Worm (Caenorhabditis elegans) whole organism, young adult: Measurements from ENCODE around the gene F09G2.2.

ENCODE experiments used
- B0019.2 ChIP-seq: fragments of 200-800 bp; sonication (Bioruptor generic); conservative IDR thresholded peaks from 2 replicates; pipeline ENCODE4 v1.3.6; 2022; ENCODE audit warnings: missing genetic modification reagents, missing genetic modification characterization, missing compliant biosample characterization
- B0035.1 ChIP-seq: sonication (generic microtip); optimal IDR thresholded peaks from 2 replicates; lab custom pipeline; 2016; ENCODE audit warnings: missing genetic modification characterization, mild to moderate bottlenecking, missing compliant biosample characterization, missing genotype, missing genetic modification reagents
- F10E7.11 ChIP-seq: sonication (generic microtip); optimal IDR thresholded peaks from 2 replicates; lab custom pipeline; 2017; ENCODE audit warnings: mild to moderate bottlenecking, missing genetic modification characterization, moderate library complexity, missing compliant biosample characterization
- F22D6.2 ChIP-seq: sonication (generic microtip); optimal IDR thresholded peaks from 2 replicates; lab custom pipeline; 2016; ENCODE audit warnings: mild to moderate bottlenecking, missing genetic modification characterization, missing compliant biosample characterization
- F23B12.7 ChIP-seq: sonication (generic microtip); optimal IDR thresholded peaks from 2 replicates; lab custom pipeline; 2017; ENCODE audit warnings: missing genetic modification characterization, mild to moderate bottlenecking, missing compliant biosample characterization, antibody characterized with exemption, moderate library complexity; ENCODE audit not compliant: insufficient read depth
- F33H1.4 ChIP-seq: fragments of 200-800 bp; sonication (Bioruptor generic); IDR thresholded peaks from 2 replicates; pipeline ENCODE4 v1.3.6; 2022; ENCODE audit warnings: missing genetic modification reagents, missing genetic modification characterization, missing compliant biosample characterization
- F39B2.1 ChIP-seq: fragments of 200-800 bp; sonication (Bioruptor generic); IDR thresholded peaks from 2 replicates; pipeline ENCODE4 v1.3.6; 2022; ENCODE audit warnings: missing genetic modification reagents, missing genetic modification characterization, missing compliant biosample characterization
- F57A8.1 ChIP-seq: fragments of 200-800 bp; sonication (Bioruptor generic); optimal IDR thresholded peaks from 2 replicates; lab custom pipeline; 2018; ENCODE audit warnings: mild to moderate bottlenecking, missing genetic modification characterization, moderate library complexity, missing compliant biosample characterization
- T07F8.4 ChIP-seq: sonication (generic microtip); optimal IDR thresholded peaks from 2 replicates; lab custom pipeline; 2016; ENCODE audit warnings: mild to moderate bottlenecking, missing genetic modification characterization, moderate library complexity, missing compliant biosample characterization
- Y53G8AR.9 ChIP-seq: fragments of 200-800 bp; sonication (Bioruptor generic); conservative IDR thresholded peaks from 2 replicates; pipeline ENCODE4 v1.3.6; 2022; ENCODE audit warnings: missing genetic modification reagents, missing genetic modification characterization, missing compliant biosample characterization
- Y79H2A.3 ChIP-seq: fragments of 200-800 bp; sonication (Bioruptor generic); conservative IDR thresholded peaks from 2 replicates; pipeline ENCODE4 v1.3.6; 2022; ENCODE audit warnings: missing genetic modification reagents, missing genetic modification characterization, missing compliant biosample characterization
- aptf-3 ChIP-seq: fragments of 200-800 bp; sonication (Bioruptor generic); IDR thresholded peaks from 2 replicates; pipeline ENCODE4 v1.3.6; 2022; ENCODE audit warnings: missing genetic modification characterization, missing compliant biosample characterization
- attf-5 ChIP-seq: fragments of 200-800 bp; sonication (Bioruptor generic); optimal IDR thresholded peaks from 2 replicates; lab custom pipeline; 2018; ENCODE audit warnings: mild to moderate bottlenecking, missing genetic modification characterization, missing compliant biosample characterization
- bed-2 ChIP-seq: fragments of 200-800 bp; sonication (Bioruptor generic); IDR thresholded peaks from 2 replicates; pipeline ENCODE4 v1.3.6; 2022; ENCODE audit warnings: missing genetic modification reagents, missing genetic modification characterization, missing compliant biosample characterization
- ceh-58 ChIP-seq: fragments of 200-800 bp; sonication (Bioruptor generic); IDR thresholded peaks from 2 replicates; pipeline ENCODE4 v1.3.6; 2022; ENCODE audit warnings: missing genetic modification characterization, missing compliant biosample characterization
- ceh-79 ChIP-seq: sonication (generic microtip); optimal IDR thresholded peaks from 2 replicates; lab custom pipeline; 2017; ENCODE audit warnings: mild to moderate bottlenecking, missing genetic modification characterization, missing compliant biosample characterization
- chd-7 ChIP-seq: sonication (generic microtip); optimal IDR thresholded peaks from 2 replicates; lab custom pipeline; 2016; ENCODE audit warnings: mild to moderate bottlenecking, missing genetic modification characterization, moderate library complexity, missing compliant biosample characterization
- die-1 ChIP-seq: sonication (generic microtip); optimal IDR thresholded peaks from 2 replicates; lab custom pipeline; 2016; ENCODE audit warnings: missing genotype, mild to moderate bottlenecking, missing genetic modification characterization, missing compliant biosample characterization
- egrh-3 ChIP-seq: fragments of 200-800 bp; sonication (Bioruptor generic); IDR thresholded peaks from 2 replicates; pipeline ENCODE4 v1.3.6; 2022; ENCODE audit warnings: missing genetic modification reagents, missing genetic modification characterization, missing compliant biosample characterization
- ekl-4 ChIP-seq: fragments of 200-800 bp; sonication (Bioruptor generic); IDR thresholded peaks from 2 replicates; pipeline ENCODE4 v1.3.6; 2022; ENCODE audit warnings: missing genetic modification reagents, missing genetic modification characterization, missing compliant biosample characterization
- hmg-1.2 ChIP-seq: fragments of 200-800 bp; sonication (Bioruptor generic); IDR thresholded peaks from 2 replicates; pipeline ENCODE4 v1.3.6; 2022; ENCODE audit warnings: missing genetic modification reagents, missing genetic modification characterization, missing compliant biosample characterization
- hmg-20 ChIP-seq: fragments of 200-800 bp; sonication (Bioruptor generic); IDR thresholded peaks from 2 replicates; pipeline ENCODE4 v1.3.6; 2022; ENCODE audit warnings: missing genetic modification reagents, missing genetic modification characterization, missing compliant biosample characterization
- hrde-1 ChIP-seq: sonication (generic microtip); optimal IDR thresholded peaks from 2 replicates; lab custom pipeline; 2016; ENCODE audit warnings: missing genetic modification characterization, mild to moderate bottlenecking, missing compliant biosample characterization, moderate library complexity, missing genotype, missing genetic modification reagents, borderline replicate concordance
- let-526 ChIP-seq: fragments of 200-800 bp; sonication (Bioruptor generic); IDR thresholded peaks from 2 replicates; pipeline ENCODE4 v1.3.6; 2022; ENCODE audit warnings: missing genetic modification reagents, missing genetic modification characterization, missing compliant biosample characterization
- lin-40 ChIP-seq: sonication (generic microtip); optimal IDR thresholded peaks from 2 replicates; lab custom pipeline; 2016; ENCODE audit warnings: missing genetic modification characterization, mild to moderate bottlenecking, missing compliant biosample characterization, missing genotype, missing genetic modification reagents
- lin-54 ChIP-seq: fragments of 200-800 bp; sonication (Bioruptor generic); optimal IDR thresholded peaks from 2 replicates; lab custom pipeline; 2018; ENCODE audit warnings: mild to moderate bottlenecking, missing genetic modification characterization, missing compliant biosample characterization
- madf-10 ChIP-seq: sonication (generic microtip); optimal IDR thresholded peaks from 2 replicates; lab custom pipeline; 2016; ENCODE audit warnings: mild to moderate bottlenecking, missing genetic modification characterization, missing compliant biosample characterization
- mcd-1 ChIP-seq: fragments of 200-800 bp; sonication (Bioruptor generic); IDR thresholded peaks from 2 replicates; pipeline ENCODE4 v1.3.6; 2022; ENCODE audit warnings: missing genetic modification reagents, missing genetic modification characterization, missing compliant biosample characterization
- mes-4 ChIP-seq: sonication (generic microtip); optimal IDR thresholded peaks from 2 replicates; lab custom pipeline; 2016; ENCODE audit warnings: missing genotype, missing genetic modification characterization, missing compliant biosample characterization
- mxl-1 ChIP-seq: sonication (generic microtip); optimal IDR thresholded peaks from 2 replicates; lab custom pipeline; 2016; ENCODE audit warnings: missing genetic modification characterization, missing compliant biosample characterization
- nfya-1 ChIP-seq: sonication (generic microtip); optimal IDR thresholded peaks from 2 replicates; lab custom pipeline; 2017; ENCODE audit warnings: antibody characterized with exemption, missing compliant biosample characterization, missing genetic modification characterization, borderline replicate concordance; ENCODE audit not compliant: insufficient read depth
- nfya-2 ChIP-seq: fragments of 200-800 bp; sonication (Bioruptor generic); IDR thresholded peaks from 2 replicates; pipeline ENCODE4 v1.3.6; 2022; ENCODE audit warnings: missing genetic modification reagents, missing genetic modification characterization, missing compliant biosample characterization
- nfyb-1 ChIP-seq: fragments of 200-800 bp; sonication (Bioruptor generic); IDR thresholded peaks from 2 replicates; pipeline ENCODE4 v1.3.6; 2022; ENCODE audit warnings: missing genetic modification reagents, missing genetic modification characterization, missing compliant biosample characterization
- nhr-179 ChIP-seq: sonication (generic microtip); optimal IDR thresholded peaks from 2 replicates; lab custom pipeline; 2016; ENCODE audit warnings: mild to moderate bottlenecking, missing genetic modification characterization, missing compliant biosample characterization
- nhr-27 ChIP-seq: fragments of 200-800 bp; sonication (Bioruptor generic); optimal IDR thresholded peaks from 2 replicates; lab custom pipeline; 2018; ENCODE audit warnings: mild to moderate bottlenecking, missing genetic modification characterization, moderate library complexity, missing compliant biosample characterization
- nhr-80 ChIP-seq: sonication (generic microtip); optimal IDR thresholded peaks from 2 replicates; lab custom pipeline; 2016; ENCODE audit warnings: missing genetic modification characterization, missing compliant biosample characterization
- rcor-1 ChIP-seq: fragments of 200-800 bp; sonication (Bioruptor generic); IDR thresholded peaks from 2 replicates; pipeline ENCODE4 v1.3.6; 2022; ENCODE audit warnings: missing genetic modification reagents, missing genetic modification characterization, missing compliant biosample characterization
- snpc-1.1 ChIP-seq: sonication (generic microtip); optimal IDR thresholded peaks from 2 replicates; lab custom pipeline; 2017; ENCODE audit warnings: missing genetic modification characterization, mild to moderate bottlenecking, missing compliant biosample characterization, antibody characterized with exemption, moderate library complexity, missing genotype, missing genetic modification reagents; ENCODE audit not compliant: insufficient read depth
- snpc-1.3 ChIP-seq: sonication (generic microtip); optimal IDR thresholded peaks from 2 replicates; lab custom pipeline; 2017; ENCODE audit warnings: missing genetic modification characterization, mild to moderate bottlenecking, missing compliant biosample characterization, antibody characterized with exemption, moderate library complexity, missing genotype, missing genetic modification reagents; ENCODE audit not compliant: insufficient read depth
- snpc-3.4 ChIP-seq: sonication (generic microtip); optimal IDR thresholded peaks from 2 replicates; lab custom pipeline; 2017; ENCODE audit warnings: missing genetic modification characterization, mild to moderate bottlenecking, missing compliant biosample characterization, antibody characterized with exemption, moderate library complexity, missing genotype, missing genetic modification reagents
- snpc-4 ChIP-seq, 5 experiments: fragments of 150-350 bp in 1 of 5; sonication (generic microtip) in 4 of 5; optimal IDR thresholded peaks; 2 replicates each; lab custom pipeline; 2014 to 2018; ENCODE audit warnings: missing genetic modification characterization in 5 of 5, missing biosample characterization in 3 of 5, antibody characterized with exemption in 2 of 5, mild to moderate bottlenecking in 2 of 5, missing compliant biosample characterization in 2 of 5, missing genotype in 2 of 5, moderate library complexity in 2 of 5, missing genetic modification reagents in 1 of 5
- unc-130 ChIP-seq: sonication (generic microtip); optimal IDR thresholded peaks from 2 replicates; lab custom pipeline; 2016; ENCODE audit warnings: missing genetic modification reagents, missing genetic modification characterization, missing compliant biosample characterization
- xnd-1 ChIP-seq: sonication (generic microtip); optimal IDR thresholded peaks from 2 replicates; lab custom pipeline; 2016; ENCODE audit warnings: missing genotype, missing genetic modification reagents, missing genetic modification characterization, missing compliant biosample characterization
- ztf-18 ChIP-seq: sonication (generic microtip); optimal IDR thresholded peaks from 2 replicates; lab custom pipeline; 2016; ENCODE audit warnings: missing genotype, mild to moderate bottlenecking, missing genetic modification characterization, missing compliant biosample characterization
- ztf-22 ChIP-seq: fragments of 200-800 bp; sonication (Bioruptor generic); optimal IDR thresholded peaks from 2 replicates; lab custom pipeline; 2018; ENCODE audit warnings: mild to moderate bottlenecking, missing genetic modification characterization, moderate library complexity, missing compliant biosample characterization
- ztf-25 ChIP-seq: fragments of 200-800 bp; sonication (Bioruptor generic); IDR thresholded peaks from 2 replicates; pipeline ENCODE4 v1.3.6; 2022; ENCODE audit warnings: missing genetic modification reagents, missing genetic modification characterization, missing compliant biosample characterization

Gene F09G2.2

ce11 chrV:7237133-7237532 is 40.4 kb downstream of the F09G2.2 start, which contains the start of gene hyls-1 (continued):
- TF ChIP-seq die-1 (no peak), nfya-1 (tag; lab: Kevin White, UChicago) (no peak), hmg-1.2 (GFP tag; lab: Robert Waterston, UW) (peak; percentile 61), egrh-3 (GFP tag; lab: Robert Waterston, UW) (no peak), lin-54 (GFP tag; lab: Kevin White, UChicago) (peak; percentile 97), ztf-18 (tag; lab: Kevin White, UChicago) (peak; percentile 53), F10E7.11 (tag; lab: Kevin White, UChicago) (no peak), B0019.2 (GFP tag; lab: Robert Waterston, UW) (0 out of 2 replicates have a peak, but pooled peaks have one; percentile 12), F33H1.4 (GFP tag; lab: Robert Waterston, UW) (peak; percentile 63), hmg-20 (GFP tag; lab: Robert Waterston, UW) (peak; percentile 25; the same call in 1 of the 2 replicates), nhr-27 (tag; lab: Kevin White, UChicago) (no peak), bed-2 (GFP tag; lab: Robert Waterston, UW) (no peak), mcd-1 (GFP tag; lab: Robert Waterston, UW) (peak; percentile 97), B0035.1 (tag; lab: Kevin White, UChicago) (no peak), lin-40 (tag; lab: Kevin White, UChicago) (peak; percentile 72), ztf-22 (GFP tag; lab: Kevin White, UChicago) (no peak)

ce11 chrV:7239471-7239870 is 42.8 kb downstream of the F09G2.2 start, which contains the start of gene C05C8.1:
Gene C05C8.1, plus strand, starts transcription at chrV:7239771.
- TF ChIP-seq mes-4 (tag; lab: Kevin White, UChicago) (no peak), madf-10 (tag; lab: Kevin White, UChicago) (no peak), hrde-1 (tag; lab: Kevin White, UChicago) (no peak), nhr-80 (tag; lab: Kevin White, UChicago) (no peak), ceh-79 (tag; lab: Kevin White, UChicago) (no peak), F39B2.1 (no peak), aptf-3 (GFP tag; lab: Robert Waterston, UW) (no peak), snpc-4 (GFP tag; optimal IDR thresholded peaks at IDR 0.05; lab: Kevin White, UChicago) (no peak), snpc-4 (tag; optimal IDR thresholded peaks at IDR 0.05; lab: Kevin White, UChicago) (no peak), mxl-1 (tag; lab: Kevin White, UChicago) (no peak), Y53G8AR.9 (no peak), F57A8.1 (no peak), ceh-58 (GFP tag; lab: Robert Waterston, UW) (no peak), chd-7 (tag; lab: Kevin White, UChicago) (no peak), rcor-1 (GFP tag; lab: Robert Waterston, UW) (no peak), F22D6.2 (tag; lab: Kevin White, UChicago) (no peak), snpc-1.1 (tag; lab: Kevin White, UChicago) (no peak), ztf-25 (GFP tag; lab: Robert Waterston, UW) (no peak), nfyb-1 (GFP tag; lab: Robert Waterston, UW) (no peak), unc-130 (GFP tag; lab: Kevin White, UChicago) (no peak), attf-5 (no peak)

DNA sequence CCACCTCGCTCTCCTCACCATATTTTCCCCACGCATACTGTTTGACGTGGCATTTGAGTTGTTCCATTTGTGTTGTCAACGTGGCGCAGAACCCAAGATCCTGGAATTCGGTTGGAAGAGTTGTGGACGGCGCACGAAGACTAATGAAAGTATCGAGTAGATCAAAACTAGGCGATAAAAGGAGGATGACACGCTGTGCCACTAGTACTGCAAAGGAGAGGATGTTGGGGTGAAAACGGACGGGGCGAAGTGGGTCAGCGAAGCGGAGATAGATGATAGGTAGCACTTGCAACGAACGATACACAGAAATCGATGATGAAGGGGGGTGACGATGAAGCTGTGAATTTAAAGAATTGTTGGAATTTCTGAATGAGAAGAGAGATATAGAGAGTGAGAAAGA is 50.2 kb downstream of the F09G2.2 start, which contains the start of gene C05C8.7:
Gene C05C8.7 (minus strand): TSS at position 100 of the 400 bp plus-strand sequence.
- TF ChIP-seq nfya-2 (GFP tag; lab: Robert Waterston, UW) (no peak), ztf-22 (GFP tag; lab: Kevin White, UChicago) (no peak), xnd-1 (tag; lab: Kevin White, UChicago) (no peak), nhr-179 (tag; lab: Kevin White, UChicago) (no peak), snpc-1.3 (no peak), ceh-58 (GFP tag; lab: Robert Waterston, UW) (no peak), snpc-3.4 (no peak), ekl-4 (GFP tag; lab: Robert Waterston, UW) (no peak), Y79H2A.3 (GFP tag; lab: Robert Waterston, UW) (no peak), F23B12.7 (tag; lab: Kevin White, UChicago) (no peak), let-526 (GFP tag; lab: Robert Waterston, UW) (no peak), F10E7.11 (tag; lab: Kevin White, UChicago) (no peak), T07F8.4 (no peak)
